Worm (Caenorhabditis elegans): ENCODE data around the gene srb-16.

srb-16 gene

ce11 chrII:5182451-5182850 lies 31.7 kb upstream of the srb-16 start (continued):
- TF ChIP-seq aptf-2 (GFP tag; conservative IDR thresholded peaks at IDR 0.05), result no peak
- no peak for TF ChIP-seq zim-3 (tag; optimal IDR thresholded peaks at IDR 0.05)
- no peak for TF ChIP-seq sea-2 (GFP tag; IDR thresholded peaks at IDR 0.05)
- peak; percentile 81; the same call in 1 of the 2 replicates for TF ChIP-seq egl-44 (GFP tag; IDR thresholded peaks at IDR 0.05)
- no peak for TF ChIP-seq aptf-3 (GFP tag; IDR thresholded peaks at IDR 0.05)
- TF ChIP-seq F10E7.11 (tag; optimal IDR thresholded peaks at IDR 0.05), result no peak
- TF ChIP-seq nhr-27 (tag; optimal IDR thresholded peaks at IDR 0.05), result no peak
- no peak for TF ChIP-seq cebp-2 (GFP tag; IDR thresholded peaks at IDR 0.05)
- peak; percentile 54 for TF ChIP-seq attf-5 (GFP tag; optimal IDR thresholded peaks at IDR 0.05)
- peak; percentile 43; the same call in 1 of the 2 replicates for TF ChIP-seq pbrm-1 (GFP tag; IDR thresholded peaks at IDR 0.05)
- TF ChIP-seq B0035.1 (tag; optimal IDR thresholded peaks at IDR 0.05), result no peak
- TF ChIP-seq lin-35 (GFP tag; optimal IDR thresholded peaks at IDR 0.05), result peak in 1 of 3 experiments; percentile 60
- peak; percentile 80 for TF ChIP-seq let-526 (GFP tag; IDR thresholded peaks at IDR 0.05)
- TF ChIP-seq Y79H2A.3 (GFP tag; conservative IDR thresholded peaks at IDR 0.05), result no peak
- TF ChIP-seq cebp-1 (GFP tag; IDR thresholded peaks at IDR 0.05), result no peak
- peak; percentile 81 for TF ChIP-seq cebp-1 (tag; optimal IDR thresholded peaks at IDR 0.05)
- peak; percentile 42; the same call in 1 of the 2 replicates for TF ChIP-seq rcor-1 (GFP tag; IDR thresholded peaks at IDR 0.05)
- 0 out of 2 replicates have a peak, but pooled peaks have one; percentile 11 for TF ChIP-seq egrh-3 (GFP tag; IDR thresholded peaks at IDR 0.05)
- TF ChIP-seq tbp1 (GFP tag; optimal IDR thresholded peaks at IDR 0.05), result peak; percentile 46
- peak; percentile 52; the same call in 1 of the 2 replicates for TF ChIP-seq dox-1 (GFP tag; IDR thresholded peaks at IDR 0.05)
- no peak for TF ChIP-seq dpl-1 (GFP tag; optimal IDR thresholded peaks at IDR 0.05)
- TF ChIP-seq egl-18 (GFP tag; IDR thresholded peaks at IDR 0.05), result no peak
- TF ChIP-seq madf-6 (GFP tag; IDR thresholded peaks at IDR 0.05), result peak; percentile 20; the same call in 1 of the 2 replicates
- no peak for TF ChIP-seq bed-2 (GFP tag; IDR thresholded peaks at IDR 0.05)
- peak; percentile 52 for TF ChIP-seq K12H6.12 (tag; optimal IDR thresholded peaks at IDR 0.05)
- no peak for TF ChIP-seq him-1 (tag; optimal IDR thresholded peaks at IDR 0.05)
- TF ChIP-seq hlh-12 (tag; optimal IDR thresholded peaks at IDR 0.05), result no peak
- TF ChIP-seq F57A8.1 (GFP tag; optimal IDR thresholded peaks at IDR 0.05), result no peak
- no peak for TF ChIP-seq bed-1 (GFP tag; IDR thresholded peaks at IDR 0.05)
- TF ChIP-seq F52B5.7 (tag; optimal IDR thresholded peaks at IDR 0.05), result no peak
- TF ChIP-seq attf-3 (GFP tag; conservative IDR thresholded peaks at IDR 0.05), result no peak
- TF ChIP-seq hsf-1 (GFP tag; IDR thresholded peaks at IDR 0.05), result no peak
- TF ChIP-seq hrde-1 (tag; optimal IDR thresholded peaks at IDR 0.05; ENCODE audit: borderline replicate concordance), result no peak
- no peak for TF ChIP-seq F49E8.2 (tag; optimal IDR thresholded peaks at IDR 0.05; ENCODE audit: insufficient read depth)
- TF ChIP-seq nhr-80 (tag; optimal IDR thresholded peaks at IDR 0.05), result peak; percentile 92
- TF ChIP-seq ztf-26 (tag; optimal IDR thresholded peaks at IDR 0.05), result peak; percentile 64
- TF ChIP-seq somi-1 (GFP tag; optimal IDR thresholded peaks at IDR 0.05), result peak; percentile 55
- no peak for TF ChIP-seq T26A5.8 (tag; optimal IDR thresholded peaks at IDR 0.05)
- no peak for TF ChIP-seq efl-1 (GFP tag; optimal IDR thresholded peaks at IDR 0.05)
- no peak for TF ChIP-seq snpc-4 (GFP tag; optimal IDR thresholded peaks at IDR 0.05)
- peak in 3 of 4 experiments; percentile 19 to 56 (median 29) for TF ChIP-seq snpc-4 (tag; optimal IDR thresholded peaks at IDR 0.05)
- TF ChIP-seq lag-1 (GFP tag; IDR thresholded peaks at IDR 0.05), result no peak
- peak; percentile 50 for TF ChIP-seq mcd-1 (GFP tag; IDR thresholded peaks at IDR 0.05)
- TF ChIP-seq ceh-91 (GFP tag; IDR thresholded peaks at IDR 0.05), result no peak
- TF ChIP-seq madf-10 (tag; optimal IDR thresholded peaks at IDR 0.05), result peak; percentile 22
- peak; percentile 74; the same call in 1 of the 2 replicates for TF ChIP-seq hmg-1.2 (GFP tag; IDR thresholded peaks at IDR 0.05)
- 0 out of 2 replicates have a peak, but pooled peaks have one; percentile 50 for TF ChIP-seq K11D2.4 (GFP tag; IDR thresholded peaks at IDR 0.05)
- no peak for TF ChIP-seq gei-17 (GFP tag; optimal IDR thresholded peaks at IDR 0.05)
- TF ChIP-seq lin-40 (tag; optimal IDR thresholded peaks at IDR 0.05), result peak; percentile 72
- no peak for TF ChIP-seq T07F8.4 (tag; optimal IDR thresholded peaks at IDR 0.05)
